In the genomic region with DNA sequence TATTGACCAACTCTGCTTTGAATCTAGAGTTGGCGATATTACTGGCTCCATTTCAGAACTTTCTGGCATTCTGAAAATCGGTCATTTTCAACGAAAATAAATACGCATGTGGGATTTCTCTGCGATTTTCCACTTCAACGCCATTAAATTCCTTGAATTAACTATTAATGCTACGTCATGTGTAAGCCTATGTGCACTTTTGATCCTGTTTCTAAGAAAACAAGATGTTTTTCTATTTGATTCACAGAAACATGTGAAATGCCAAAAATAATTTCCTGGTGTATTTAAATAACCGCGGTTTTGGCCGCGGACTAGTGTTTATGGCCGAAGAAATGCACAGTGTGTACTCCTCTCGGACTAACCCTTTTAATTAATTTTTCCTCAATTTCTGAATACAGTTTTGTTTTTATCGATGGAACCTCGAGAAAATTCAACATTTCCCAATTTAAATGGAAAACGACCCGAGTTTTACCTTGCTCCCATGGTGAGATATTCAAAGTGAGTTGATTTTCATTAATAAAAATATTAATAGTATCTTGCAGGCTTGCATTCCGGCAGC, we compare ENCODE assay signal across 3 worm cellular contexts.
A peak's percentile ranks its signal among the peaks of the same experiment; 100 is the strongest.
TF ChIP-seq lines count a peak whose summit lies in the region.

A gene (minus strand): TSS at position 51 of the 559 bp plus-strand sequence.
A gene (plus strand): TSS at position 392 of the 559 bp plus-strand sequence.

TF ChIP-seq in whole organism, L1 larva, 84 proteins besides CTCF, POLR2A, EP300 and RAD21 (continued from another document and continues in another):
- TF ChIP-seq efl-1 (optimal IDR thresholded peaks at IDR 0.05; lab: Kevin White, UChicago) (peak; percentile 79 to 94), efl-1 (GFP tag; optimal IDR thresholded peaks at IDR 0.05 in 1 of 2; lab: Kevin White, UChicago) (peak; percentile 94 to 99), lin-35 (GFP tag; optimal IDR thresholded peaks at IDR 0.05; lab: Kevin White, UChicago) (peak; percentile 93 to 96), lin-39 (tag; optimal IDR thresholded peaks at IDR 0.05; lab: Kevin White, UChicago) (peak; percentile 48), egl-27 (tag; optimal IDR thresholded peaks at IDR 0.05; lab: Kevin White, UChicago) (no peak), zag-1 (tag; optimal IDR thresholded peaks at IDR 0.05; lab: Kevin White, UChicago) (no peak), fkh-10 (GFP tag; optimal IDR thresholded peaks at IDR 0.05; lab: Kevin White, UChicago) (no peak), C34B4.2 (tag; optimal IDR thresholded peaks at IDR 0.05; lab: Kevin White, UChicago) (peak; percentile 16), tlp-1 (tag; optimal IDR thresholded peaks at IDR 0.05; lab: Kevin White, UChicago) (no peak), C16A3.4 (tag; optimal IDR thresholded peaks at IDR 0.05; lab: Kevin White, UChicago) (peak; percentile 40), nhr-12 (tag; optimal IDR thresholded peaks at IDR 0.05; lab: Kevin White, UChicago) (no peak), lin-13 (GFP tag; optimal IDR thresholded peaks at IDR 0.05; lab: Kevin White, UChicago) (peak; percentile 54), sup-37 (GFP tag; optimal IDR thresholded peaks at IDR 0.05; lab: Kevin White, UChicago) (peak; percentile 69), fkh-8 (tag; optimal IDR thresholded peaks at IDR 0.05; lab: Kevin White, UChicago) (peak; percentile 68), efl-3 (GFP tag; optimal IDR thresholded peaks at IDR 0.05; lab: Kevin White, UChicago) (peak; percentile 36), mdl-1 (tag; optimal IDR thresholded peaks at IDR 0.05; lab: Kevin White, UChicago) (peak in 1 of 2 experiments; percentile 38), Y116A8C.19 (tag; optimal IDR thresholded peaks at IDR 0.05; lab: Kevin White, UChicago; ENCODE audit: borderline replicate concordance) (peak; percentile 79), hlh-4 (tag; optimal IDR thresholded peaks at IDR 0.05; lab: Kevin White, UChicago) (peak; percentile 52), tbx-2 (tag; optimal IDR thresholded peaks at IDR 0.05; lab: Kevin White, UChicago) (peak; percentile 90), snpc-4 (tag; optimal IDR thresholded peaks at IDR 0.05; lab: Kevin White, UChicago) (peak; percentile 63), nhr-71 (tag; optimal IDR thresholded peaks at IDR 0.05; lab: Kevin White, UChicago) (peak; percentile 90), sox-4 (tag; optimal IDR thresholded peaks at IDR 0.05; lab: Kevin White, UChicago) (peak; percentile 88), nhr-76 (tag; optimal IDR thresholded peaks at IDR 0.05; lab: Kevin White, UChicago) (no peak), ceh-88 (GFP tag; IDR thresholded peaks at IDR 0.05; lab: Robert Waterston, UW) (peak; percentile 40; the same call in 1 of the 2 replicates), swsn-7 (tag; optimal IDR thresholded peaks at IDR 0.05; lab: Kevin White, UChicago) (peak; percentile 78), grh-1 (GFP tag; IDR thresholded peaks at IDR 0.05; lab: Robert Waterston, UW) (peak; percentile 76), dsc-1 (tag; optimal IDR thresholded peaks at IDR 0.05; lab: Kevin White, UChicago) (peak; percentile 92), ama-1 (optimal IDR thresholded peaks at IDR 0.05; lab: Kevin White, UChicago) (no peak), lsy-2 (tag; optimal IDR thresholded peaks at IDR 0.05; lab: Kevin White, UChicago) (peak; percentile 78 to 85), unc-86 (tag; optimal IDR thresholded peaks at IDR 0.05; lab: Kevin White, UChicago) (peak; percentile 60), ztf-4 (tag; optimal IDR thresholded peaks at IDR 0.05; lab: Kevin White, UChicago) (no peak), ceh-90 (tag; optimal IDR thresholded peaks at IDR 0.05; lab: Kevin White, UChicago) (peak; percentile 95), unc-98 (GFP tag; IDR thresholded peaks at IDR 0.05; lab: Robert Waterston, UW) (peak; percentile 85), nhr-28 (tag; optimal IDR thresholded peaks at IDR 0.05; lab: Kevin White, UChicago) (no peak), egl-13 (tag; optimal IDR thresholded peaks at IDR 0.05; lab: Kevin White, UChicago) (peak; percentile 87), unc-130 (tag; optimal IDR thresholded peaks at IDR 0.05; lab: Kevin White, UChicago) (peak; percentile 79), elt-2 (tag; optimal IDR thresholded peaks at IDR 0.05; lab: Kevin White, UChicago) (peak; percentile 55), isw-1 (GFP tag; IDR thresholded peaks at IDR 0.05; lab: Robert Waterston, UW) (peak; percentile 62), nhr-47 (tag; optimal IDR thresholded peaks at IDR 0.05; lab: Kevin White, UChicago) (peak; percentile 90), pax-3 (tag; optimal IDR thresholded peaks at IDR 0.05; lab: Kevin White, UChicago) (peak; percentile 88), mef-2 (tag; optimal IDR thresholded peaks at IDR 0.05; lab: Kevin White, UChicago) (no peak)

TF ChIP-seq in whole organism, L3 larva, 47 proteins besides CTCF, POLR2A, EP300 and RAD21 (continued from another document):
- TF ChIP-seq ceh-28 (tag; optimal IDR thresholded peaks at IDR 0.05; lab: Kevin White, UChicago), result no peak
- peak; percentile 47 for TF ChIP-seq nhr-25 (tag; optimal IDR thresholded peaks at IDR 0.05; lab: Kevin White, UChicago)
- no peak for TF ChIP-seq elt-1 (tag; optimal IDR thresholded peaks at IDR 0.05; lab: Kevin White, UChicago)
- peak; percentile 46 for TF ChIP-seq lsy-12 (tag; optimal IDR thresholded peaks at IDR 0.05; lab: Kevin White, UChicago)
- TF ChIP-seq egl-5 (tag; optimal IDR thresholded peaks at IDR 0.05; lab: Kevin White, UChicago), result no peak
- no peak for TF ChIP-seq hmg-11 (tag; optimal IDR thresholded peaks at IDR 0.05; lab: Kevin White, UChicago)
- no peak for TF ChIP-seq mml-1 (tag; optimal IDR thresholded peaks at IDR 0.05; lab: Kevin White, UChicago)
- TF ChIP-seq ZK546.5 (tag; optimal IDR thresholded peaks at IDR 0.05; lab: Kevin White, UChicago), result no peak
- no peak for TF ChIP-seq fkh-10 (GFP tag; optimal IDR thresholded peaks at IDR 0.05; lab: Kevin White, UChicago)
- TF ChIP-seq nhr-43 (tag; optimal IDR thresholded peaks at IDR 0.05; lab: Kevin White, UChicago; ENCODE audit: poor library complexity, severe bottlenecking), result peak; percentile 88
- no peak for TF ChIP-seq fkh-2 (tag; optimal IDR thresholded peaks at IDR 0.05; lab: Kevin White, UChicago)
- no peak for TF ChIP-seq R02D3.7 (tag; optimal IDR thresholded peaks at IDR 0.05; lab: Kevin White, UChicago)
- TF ChIP-seq snpc-4 (tag; optimal IDR thresholded peaks at IDR 0.05; lab: Kevin White, UChicago), result peak; percentile 58
- TF ChIP-seq eor-1 (tag; optimal IDR thresholded peaks at IDR 0.05; lab: Kevin White, UChicago), result no peak
- TF ChIP-seq nhr-237 (tag; optimal IDR thresholded peaks at IDR 0.05; lab: Kevin White, UChicago), result no peak
- TF ChIP-seq nhr-76 (tag; optimal IDR thresholded peaks at IDR 0.05; lab: Kevin White, UChicago), result peak; percentile 12
- TF ChIP-seq jun-1 (tag; optimal IDR thresholded peaks at IDR 0.05; lab: Kevin White, UChicago), result no peak
- no peak for TF ChIP-seq aly-2 (tag; optimal IDR thresholded peaks at IDR 0.05; lab: Kevin White, UChicago)
- no peak for TF ChIP-seq ceh-82 (tag; optimal IDR thresholded peaks at IDR 0.05; lab: Kevin White, UChicago)
- TF ChIP-seq nhr-12 (tag; optimal IDR thresholded peaks at IDR 0.05; lab: Kevin White, UChicago), result no peak
- no peak for TF ChIP-seq zag-1 (tag; optimal IDR thresholded peaks at IDR 0.05; lab: Kevin White, UChicago)
- TF ChIP-seq nhr-28 (tag; optimal IDR thresholded peaks at IDR 0.05; lab: Kevin White, UChicago), result no peak
- TF ChIP-seq unc-39 (tag; optimal IDR thresholded peaks at IDR 0.05; lab: Kevin White, UChicago), result no peak
- no peak for TF ChIP-seq ama-1 (optimal IDR thresholded peaks at IDR 0.05; lab: Kevin White, UChicago)
- TF ChIP-seq unc-62 (GFP tag; optimal IDR thresholded peaks at IDR 0.05; lab: Kevin White, UChicago), result no peak
- TF ChIP-seq daf-12 (tag; optimal IDR thresholded peaks at IDR 0.05; lab: Kevin White, UChicago), result no peak
- peak; percentile 51 for TF ChIP-seq skn-1 (tag; optimal IDR thresholded peaks at IDR 0.05; lab: Kevin White, UChicago)
- TF ChIP-seq ztf-11 (tag; optimal IDR thresholded peaks at IDR 0.05; lab: Kevin White, UChicago), result no peak
- no peak for TF ChIP-seq fos-1 (tag; optimal IDR thresholded peaks at IDR 0.05; lab: Kevin White, UChicago)

TF ChIP-seq in whole organism, young adult, 124 proteins besides CTCF, POLR2A, EP300 and RAD21 (continued from another document):
- TF ChIP-seq madf-10 (tag; optimal IDR thresholded peaks at IDR 0.05; lab: Kevin White, UChicago) (no peak), F52B5.7 (tag; optimal IDR thresholded peaks at IDR 0.05; lab: Kevin White, UChicago) (no peak), lin-54 (GFP tag; optimal IDR thresholded peaks at IDR 0.05; lab: Kevin White, UChicago) (peak; percentile 83), lin-35 (GFP tag; optimal IDR thresholded peaks at IDR 0.05; lab: Kevin White, UChicago) (peak in 1 of 3 experiments; percentile 74), dox-1 (GFP tag; IDR thresholded peaks at IDR 0.05; lab: Robert Waterston, UW) (no peak), nfya-1 (tag; optimal IDR thresholded peaks at IDR 0.05; lab: Kevin White, UChicago; ENCODE audit: borderline replicate concordance, insufficient read depth) (no peak), ztf-25 (GFP tag; IDR thresholded peaks at IDR 0.05; lab: Robert Waterston, UW) (no peak), ZK185.1 (tag; optimal IDR thresholded peaks at IDR 0.05; lab: Kevin White, UChicago; ENCODE audit: poor library complexity, severe bottlenecking) (peak; percentile 85), snpc-3.4 (tag; optimal IDR thresholded peaks at IDR 0.05; lab: Kevin White, UChicago) (no peak), C06A6.2 (GFP tag; conservative IDR thresholded peaks at IDR 0.05; lab: Robert Waterston, UW) (no peak), pbrm-1 (GFP tag; IDR thresholded peaks at IDR 0.05; lab: Robert Waterston, UW) (no peak; the same call in 1 of the 2 replicates), ekl-4 (GFP tag; IDR thresholded peaks at IDR 0.05; lab: Robert Waterston, UW) (0 out of 2 replicates have a peak, but pooled peaks have one; percentile 37), zfh-2 (GFP tag; conservative IDR thresholded peaks at IDR 0.05; lab: Robert Waterston, UW) (no peak), tlf-1 (GFP tag; optimal IDR thresholded peaks at IDR 0.05; lab: Kevin White, UChicago) (peak; percentile 13), hsf-1 (GFP tag; IDR thresholded peaks at IDR 0.05; lab: Robert Waterston, UW) (no peak), mxl-1 (tag; optimal IDR thresholded peaks at IDR 0.05; lab: Kevin White, UChicago) (no peak), akir-1 (GFP tag; optimal IDR thresholded peaks at IDR 0.05; lab: Kevin White, UChicago) (no peak), ceh-100 (GFP tag; IDR thresholded peaks at IDR 0.05; lab: Robert Waterston, UW) (peak; percentile 47; the same call in 1 of the 2 replicates), snpc-4 (GFP tag; optimal IDR thresholded peaks at IDR 0.05; lab: Kevin White, UChicago) (no peak), snpc-4 (tag; optimal IDR thresholded peaks at IDR 0.05; lab: Kevin White, UChicago) (peak in 1 of 4 experiments; percentile 45), B0019.2 (GFP tag; conservative IDR thresholded peaks at IDR 0.05; lab: Robert Waterston, UW) (no peak), snpc-1.3 (tag; optimal IDR thresholded peaks at IDR 0.05; lab: Kevin White, UChicago; ENCODE audit: insufficient read depth) (no peak), egl-18 (GFP tag; IDR thresholded peaks at IDR 0.05; lab: Robert Waterston, UW) (no peak), atf-7 (tag; optimal IDR thresholded peaks at IDR 0.05; lab: Kevin White, UChicago) (no peak), rcor-1 (GFP tag; IDR thresholded peaks at IDR 0.05; lab: Robert Waterston, UW) (peak; percentile 37; the same call in 1 of the 2 replicates), ama-1 (optimal IDR thresholded peaks at IDR 0.05; lab: Kevin White, UChicago) (no peak), ama-1 (GFP tag; optimal IDR thresholded peaks at IDR 0.05; lab: Kevin White, UChicago) (no peak), hlh-26 (GFP tag; conservative IDR thresholded peaks at IDR 0.05; lab: Robert Waterston, UW) (no peak), hmg-20 (GFP tag; IDR thresholded peaks at IDR 0.05; lab: Robert Waterston, UW) (no peak), rec-8 (tag; optimal IDR thresholded peaks at IDR 0.05; lab: Kevin White, UChicago) (peak in 1 of 2 experiments; percentile 39), Y56A3A.18 (GFP tag; IDR thresholded peaks at IDR 0.05; lab: Robert Waterston, UW) (no peak), T07F8.4 (tag; optimal IDR thresholded peaks at IDR 0.05; lab: Kevin White, UChicago) (no peak), hrde-1 (tag; optimal IDR thresholded peaks at IDR 0.05; lab: Kevin White, UChicago; ENCODE audit: borderline replicate concordance) (no peak), ztf-28 (GFP tag; IDR thresholded peaks at IDR 0.05; lab: Robert Waterston, UW) (peak; percentile 81; the same call in 1 of the 2 replicates), ets-4 (GFP tag; optimal IDR thresholded peaks at IDR 0.05; lab: Kevin White, UChicago) (no peak), K12H6.12 (tag; optimal IDR thresholded peaks at IDR 0.05; lab: Kevin White, UChicago) (peak; percentile 31), sea-2 (GFP tag; IDR thresholded peaks at IDR 0.05; lab: Robert Waterston, UW) (no peak), madf-6 (GFP tag; IDR thresholded peaks at IDR 0.05; lab: Robert Waterston, UW) (peak; percentile 73; the same call in 1 of the 2 replicates), attf-3 (GFP tag; conservative IDR thresholded peaks at IDR 0.05; lab: Robert Waterston, UW) (no peak), F57C9.4 (tag; optimal IDR thresholded peaks at IDR 0.05; lab: Kevin White, UChicago) (no peak), T26A5.8 (tag; optimal IDR thresholded peaks at IDR 0.05; lab: Kevin White, UChicago) (no peak), C17E4.6 (GFP tag; IDR thresholded peaks at IDR 0.05; lab: Robert Waterston, UW) (no peak; the same call in 1 of the 2 replicates), B0035.1 (tag; optimal IDR thresholded peaks at IDR 0.05; lab: Kevin White, UChicago) (no peak)
